Worm (Caenorhabditis elegans) whole organism, midembryonic: ENCODE data around the gene itsn-1.

Source experiments
- T22C8.4 ChIP-seq: fragments of 200-800 bp; sonication (Bioruptor generic); IDR thresholded peaks from 2 replicates; pipeline ENCODE4 v1.3.6; 2022; ENCODE audit warnings: missing genetic modification characterization, missing compliant biosample characterization
- cog-1 ChIP-seq: sonication (generic microtip); optimal IDR thresholded peaks from 2 replicates; lab custom pipeline; 2016; ENCODE audit warnings: missing genetic modification characterization, missing compliant biosample characterization
- flt-1 ChIP-seq: fragments of 200-800 bp; sonication (Bioruptor generic); IDR thresholded peaks from 2 replicates; pipeline ENCODE4 v1.3.6; 2022; ENCODE audit warnings: missing genetic modification characterization, missing compliant biosample characterization
- med-1 ChIP-seq: sonication (generic microtip); optimal IDR thresholded peaks from 2 replicates; lab custom pipeline; 2017; ENCODE audit warnings: missing genetic modification characterization, mild to moderate bottlenecking, missing compliant biosample characterization, antibody characterized with exemption, missing genetic modification reagents; ENCODE audit not compliant: insufficient read depth
- ref-1 ChIP-seq: fragments of 200-800 bp; sonication (Bioruptor generic); conservative IDR thresholded peaks from 2 replicates; pipeline ENCODE4 v1.3.6; 2022; ENCODE audit warnings: missing genetic modification reagents, missing genetic modification characterization, missing compliant biosample characterization
- ztf-23 ChIP-seq: fragments of 200-800 bp; sonication (Bioruptor generic); IDR thresholded peaks from 2 replicates; pipeline ENCODE4 v1.3.6; 2022; ENCODE audit warnings: missing genetic modification reagents, missing genetic modification characterization, missing compliant biosample characterization
- ztf-29 ChIP-seq: fragments of 200-800 bp; sonication (Bioruptor generic); IDR thresholded peaks from 2 replicates; pipeline ENCODE4 v1.3.6; 2022; ENCODE audit warnings: missing genetic modification reagents, missing genetic modification characterization, missing compliant biosample characterization

DNA sequence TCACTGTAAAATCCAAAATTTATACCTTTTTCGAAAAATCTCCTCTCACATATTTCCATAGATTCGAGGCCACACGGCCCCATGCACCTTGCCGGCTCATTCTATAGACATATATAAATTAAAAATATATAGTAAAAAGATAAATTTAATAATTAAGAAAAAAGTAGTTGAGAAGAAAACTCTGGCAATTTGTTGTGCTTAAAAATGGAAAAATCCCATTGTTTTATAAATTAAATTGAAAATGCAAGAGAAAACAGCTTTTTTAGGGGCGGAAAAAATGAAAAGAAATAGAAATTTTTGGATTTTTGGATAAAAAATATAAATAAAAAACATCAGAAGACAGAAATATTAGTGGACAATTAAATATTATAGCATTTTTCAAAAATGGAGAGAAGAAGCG is 15.9 kb upstream of the itsn-1 start, which contains the start of gene Y116A8C.30:
- no peak for TF ChIP-seq cog-1 (tag; lab: Kevin White, UChicago)
- no peak for TF ChIP-seq med-1 (GFP tag; lab: Kevin White, UChicago)
- no peak for TF ChIP-seq flt-1 (GFP tag; lab: Robert Waterston, UW)
- TF ChIP-seq ztf-29 (GFP tag; lab: Robert Waterston, UW): no peak
- TF ChIP-seq T22C8.4 (GFP tag; lab: Robert Waterston, UW): no peak
- TF ChIP-seq ztf-23 (GFP tag; lab: Robert Waterston, UW): no peak
- TF ChIP-seq ref-1 (GFP tag; lab: Robert Waterston, UW): no peak
